Fruit fly (Drosophila melanogaster): ENCODE measurements around the gene Hsc70-1.

The Hsc70-1 gene

dm6 chr3L:14004963-14005458, 31.1 kb downstream of the Hsc70-1 start (continued):
- TF ChIP-seq pan (optimal IDR thresholded peaks at IDR 0.05) (no peak), pan (GFP tag; optimal IDR thresholded peaks at IDR 0.05 in 1 of 2, IDR thresholded peaks at IDR 0.05 in 1 of 2) (peak in 1 of 2 experiments; percentile 97), zen2 (GFP tag; IDR thresholded peaks at IDR 0.05; ENCODE audit: partially characterized antibody) (no peak), mirr (GFP tag; optimal IDR thresholded peaks at IDR 0.05) (peak; percentile 88), ac (GFP tag; optimal IDR thresholded peaks at IDR 0.05) (peak; percentile 43), CG17186 (GFP tag; optimal IDR thresholded peaks at IDR 0.05) (peak; percentile 72), CG8388 (GFP tag; optimal IDR thresholded peaks at IDR 0.05) (peak; percentile 90), Optix (GFP tag; IDR thresholded peaks at IDR 0.05) (peak; percentile 97), dmrt11E (tag; optimal IDR thresholded peaks at IDR 0.05) (peak; percentile 67), CG6254 (GFP tag; optimal IDR thresholded peaks at IDR 0.05) (peak; percentile 89), lov (optimal IDR thresholded peaks at IDR 0.05) (no peak), lov (GFP tag; IDR thresholded peaks at IDR 0.05) (peak; percentile 90), stwl (tag; optimal IDR thresholded peaks at IDR 0.05) (no peak), Hmr (GFP tag; optimal IDR thresholded peaks at IDR 0.05) (peak; percentile 95), CG30403 (GFP tag; optimal IDR thresholded peaks at IDR 0.05) (peak; percentile 97), slp2 (GFP tag; optimal IDR thresholded peaks at IDR 0.05) (peak; percentile 96), caup (GFP tag; optimal IDR thresholded peaks at IDR 0.05; ENCODE audit: severe bottlenecking) (peak; percentile 95), CG9215 (GFP tag; IDR thresholded peaks at IDR 0.05) (peak; percentile 87), oc (tag; optimal IDR thresholded peaks at IDR 0.05) (peak; percentile 97), dan (GFP tag; IDR thresholded peaks at IDR 0.05) (no peak), bowl (GFP tag; IDR thresholded peaks at IDR 0.05) (peak; percentile 93), Ada2b (GFP tag; IDR thresholded peaks at IDR 0.05) (peak; percentile 97), CG5953 (GFP tag; IDR thresholded peaks at IDR 0.05) (peak; percentile 94), CG1233 (GFP tag; optimal IDR thresholded peaks at IDR 0.05) (peak; percentile 93), chif (GFP tag; optimal IDR thresholded peaks at IDR 0.05) (peak; percentile 95 to 96), insv (GFP tag; optimal IDR thresholded peaks at IDR 0.05) (peak; percentile 6 to 59), lab (GFP tag; optimal IDR thresholded peaks at IDR 0.05) (peak; percentile 97), knrl (GFP tag; IDR thresholded peaks at IDR 0.05; ENCODE audit: partially characterized antibody) (0 out of 3 replicates have a peak, but pooled peaks have one; percentile 12), CG8089 (GFP tag; optimal IDR thresholded peaks at IDR 0.05) (peak; percentile 91), Nf-YB (GFP tag; optimal IDR thresholded peaks at IDR 0.05) (peak; percentile 74), dati (GFP tag; IDR thresholded peaks at IDR 0.05) (peak; percentile 88), CG8944 (GFP tag; optimal IDR thresholded peaks at IDR 0.05) (peak; percentile 96), unpg (GFP tag; optimal IDR thresholded peaks at IDR 0.05) (peak; percentile 96), dm (GFP tag; optimal IDR thresholded peaks at IDR 0.05) (peak; percentile 94), lmd (GFP tag; IDR thresholded peaks at IDR 0.05) (peak; percentile 89), crc (GFP tag; optimal IDR thresholded peaks at IDR 0.05) (peak; percentile 95), salm (tag; optimal IDR thresholded peaks at IDR 0.05) (peak; percentile 91), CG3281 (GFP tag; optimal IDR thresholded peaks at IDR 0.05) (peak; percentile 93), Stat92E (GFP tag; optimal IDR thresholded peaks at IDR 0.05) (peak in 1 of 3 experiments; percentile 51), shn (GFP tag; optimal IDR thresholded peaks at IDR 0.05) (peak; percentile 94), BEAF-32 (GFP tag; optimal IDR thresholded peaks at IDR 0.05) (peak; percentile 23), esg (GFP tag; conservative IDR thresholded peaks at IDR 0.05) (peak; percentile 95), tll (GFP tag; optimal IDR thresholded peaks at IDR 0.05) (no peak), ara (GFP tag; IDR thresholded peaks at IDR 0.05) (peak; percentile 91), Med (GFP tag) (peak; percentile 99), CrebB (tag; optimal IDR thresholded peaks at IDR 0.05) (peak; percentile 87), z (GFP tag; IDR thresholded peaks at IDR 0.05) (no peak), NC2β (GFP tag; optimal IDR thresholded peaks at IDR 0.05) (peak; percentile 92), HLH3B (GFP tag; IDR thresholded peaks at IDR 0.05) (peak; percentile 98)

All from whole organism, embryonic.